Worm (Caenorhabditis elegans): ENCODE measurements around the gene C54E10.6.

- TF ChIP-seq ref-1 (GFP tag; conservative IDR thresholded peaks at IDR 0.05) (no peak), T22C8.4 (GFP tag; IDR thresholded peaks at IDR 0.05) (no peak), klf-2 (GFP tag; conservative IDR thresholded peaks at IDR 0.05) (no peak), med-1 (GFP tag; optimal IDR thresholded peaks at IDR 0.05; ENCODE audit: insufficient read depth) (no peak), flt-1 (GFP tag; IDR thresholded peaks at IDR 0.05) (no peak)
These were observed 27.9 kb downstream of the C54E10.6 start for ce11 chrV:18780605-18781004.

All from whole organism, midembryonic.